Fruit fly (Drosophila melanogaster) whole organism, embryonic: ENCODE results near the gene Rtnl1.
A peak's percentile ranks its signal among the peaks of the same experiment; 100 is the strongest.

ENCODE experiments used
- Antp ChIP-seq: fragments of 200-800 bp; sonication (Bioruptor generic); optimal IDR thresholded peaks from 3 replicates; lab custom pipeline; 2016; ENCODE audit warnings: missing biosample characterization, missing genetic modification characterization
- Blimp-1 ChIP-seq: fragments of 200-800 bp; sonication (Bioruptor generic); optimal IDR thresholded peaks from 3 replicates; lab custom pipeline; 2018; ENCODE audit warnings: missing biosample characterization, missing genetic modification characterization, mild to moderate bottlenecking, moderate library complexity, missing genetic modification reagents
- CG11085 ChIP-seq: fragments of 200-800 bp; sonication (Bioruptor generic); IDR thresholded peaks from 2 replicates; pipeline ENCODE4 v1.3.6; 2022; ENCODE audit warnings: missing biosample characterization, missing genetic modification characterization
- CG11247 ChIP-seq: fragments of 200-800 bp; sonication (Bioruptor generic); IDR thresholded peaks from 2 replicates; pipeline ENCODE4 v1.3.6; 2022; ENCODE audit warnings: missing biosample characterization, missing genetic modification characterization
- CG11398 ChIP-seq: fragments of 200-800 bp; sonication (Bioruptor generic); optimal IDR thresholded peaks from 2 replicates; lab custom pipeline; 2016; ENCODE audit warnings: missing biosample characterization, missing genetic modification characterization
- CG12155 ChIP-seq: fragments of 200-800 bp; sonication (Bioruptor generic); optimal IDR thresholded peaks from 3 replicates; lab custom pipeline; 2016; ENCODE audit warnings: missing biosample characterization, missing genetic modification characterization
- CG13424 ChIP-seq: fragments of 200-800 bp; sonication (Bioruptor generic); optimal IDR thresholded peaks from 2 replicates; lab custom pipeline; 2019; ENCODE audit warnings: missing biosample characterization, mild to moderate bottlenecking, missing genetic modification characterization, moderate library complexity
- CG14014 ChIP-seq: fragments of 200-800 bp; sonication (Bioruptor generic); IDR thresholded peaks from 2 replicates; pipeline ENCODE4 v1.3.6; 2022; ENCODE audit warnings: missing biosample characterization, missing genetic modification characterization
- CG15601 ChIP-seq: fragments of 200-800 bp; sonication (Bioruptor generic); optimal IDR thresholded peaks from 3 replicates; lab custom pipeline; 2019; ENCODE audit warnings: missing biosample characterization, mild to moderate bottlenecking, missing genetic modification characterization, moderate library complexity
- CG16779 ChIP-seq: fragments of 200-800 bp; sonication (Bioruptor generic); IDR thresholded peaks from 2 replicates; pipeline ENCODE4 v1.3.6; 2022; ENCODE audit warnings: missing biosample characterization, missing genetic modification characterization
- CG17186 ChIP-seq: fragments of 200-800 bp; sonication (Bioruptor generic); optimal IDR thresholded peaks from 3 replicates; lab custom pipeline; 2017; ENCODE audit warnings: missing biosample characterization, missing genetic modification reagents, missing genetic modification characterization
- CG17361 ChIP-seq: fragments of 200-800 bp; sonication (Bioruptor generic); IDR thresholded peaks from 3 replicates; pipeline ENCODE4 v1.3.6; 2022; ENCODE audit warnings: missing biosample characterization, missing genetic modification characterization
- CG1792 ChIP-seq: fragments of 200-800 bp; sonication (Bioruptor generic); optimal IDR thresholded peaks from 2 replicates; lab custom pipeline; 2016; ENCODE audit warnings: missing biosample characterization, missing genetic modification characterization
- CG31441 ChIP-seq: fragments of 200-800 bp; sonication (Bioruptor generic); IDR thresholded peaks from 2 replicates; pipeline ENCODE4 v1.3.6; 2022; ENCODE audit warnings: missing biosample characterization, missing genetic modification characterization
- CG33213 ChIP-seq: fragments of 200-800 bp; sonication (Bioruptor generic); optimal IDR thresholded peaks from 3 replicates; lab custom pipeline; 2016; ENCODE audit warnings: missing biosample characterization, missing genetic modification characterization
- CG3407 ChIP-seq: fragments of 200-800 bp; sonication (Bioruptor generic); optimal IDR thresholded peaks from 2 replicates; lab custom pipeline; 2018; ENCODE audit warnings: missing biosample characterization, mild to moderate bottlenecking, missing genetic modification characterization
- CG3847 ChIP-seq: fragments of 200-800 bp; sonication (Bioruptor generic); IDR thresholded peaks from 2 replicates; pipeline ENCODE4 v1.3.6; 2022; ENCODE audit warnings: missing biosample characterization, missing genetic modification characterization
- CG4424 ChIP-seq: fragments of 200-800 bp; sonication (Bioruptor generic); optimal IDR thresholded peaks from 3 replicates; lab custom pipeline; 2016; ENCODE audit warnings: missing biosample characterization, missing genetic modification characterization
- CG5180 ChIP-seq: fragments of 200-800 bp; sonication (Bioruptor generic); optimal IDR thresholded peaks from 3 replicates; lab custom pipeline; 2017; ENCODE audit warnings: missing biosample characterization, missing genetic modification characterization, mild to moderate bottlenecking, moderate library complexity, missing genetic modification reagents
- CG5245 ChIP-seq: fragments of 200-800 bp; sonication (Bioruptor generic); optimal IDR thresholded peaks from 3 replicates; lab custom pipeline; 2016; ENCODE audit warnings: missing biosample characterization, missing genetic modification characterization
- CG6791 ChIP-seq: fragments of 200-800 bp; sonication (Bioruptor generic); IDR thresholded peaks from 3 replicates; pipeline ENCODE4 v1.3.6; 2022; ENCODE audit warnings: missing biosample characterization, missing genetic modification characterization; ENCODE audit not compliant: partially characterized antibody
- CG7839 ChIP-seq: fragments of 200-800 bp; sonication (Bioruptor generic); optimal IDR thresholded peaks from 3 replicates; lab custom pipeline; 2018; ENCODE audit warnings: missing biosample characterization, mild to moderate bottlenecking, missing genetic modification characterization, moderate library complexity
- CG9932 ChIP-seq: fragments of 200-800 bp; sonication (Bioruptor generic); IDR thresholded peaks from 2 replicates; pipeline ENCODE4 v1.3.6; 2022; ENCODE audit warnings: missing biosample characterization, missing genetic modification characterization
- CoRest ChIP-seq: fragments of 200-800 bp; sonication (Bioruptor generic); optimal IDR thresholded peaks from 3 replicates; lab custom pipeline; 2018; ENCODE audit warnings: missing biosample characterization, mild to moderate bottlenecking, missing genetic modification characterization, moderate library complexity
- Dip3 ChIP-seq: fragments of 200-800 bp; sonication (Bioruptor generic); optimal IDR thresholded peaks from 3 replicates; lab custom pipeline; 2016; ENCODE audit warnings: missing biosample characterization, missing genetic modification characterization
- Drgx ChIP-seq: fragments of 200-800 bp; sonication (Bioruptor generic); IDR thresholded peaks from 2 replicates; pipeline ENCODE4 v1.3.6; 2022; ENCODE audit warnings: missing biosample characterization, missing genetic modification characterization
- ERR ChIP-seq: fragments of 200-800 bp; sonication (Bioruptor generic); optimal IDR thresholded peaks from 2 replicates; lab custom pipeline; 2016; ENCODE audit warnings: missing biosample characterization, missing genetic modification characterization
- Fer1 ChIP-seq: fragments of 200-800 bp; sonication (Bioruptor generic); optimal IDR thresholded peaks from 2 replicates; lab custom pipeline; 2017; ENCODE audit warnings: missing biosample characterization, mild to moderate bottlenecking, missing genetic modification characterization
- Fer2 ChIP-seq: fragments of 200-800 bp; sonication (Bioruptor generic); optimal IDR thresholded peaks from 2 replicates; lab custom pipeline; 2018; ENCODE audit warnings: missing biosample characterization, mild to moderate bottlenecking, missing genetic modification characterization, moderate library complexity
- Gsc ChIP-seq: fragments of 200-800 bp; sonication (Bioruptor generic); IDR thresholded peaks from 2 replicates; pipeline ENCODE4 v1.3.6; 2022; ENCODE audit warnings: missing biosample characterization, missing genetic modification characterization
- HLH4C ChIP-seq: fragments of 200-800 bp; sonication (Bioruptor generic); IDR thresholded peaks from 3 replicates; pipeline ENCODE4 v1.3.6; 2022; ENCODE audit warnings: missing biosample characterization, missing genetic modification characterization; ENCODE audit not compliant: partially characterized antibody
- Hand ChIP-seq: fragments of 200-800 bp; sonication (Bioruptor generic); optimal IDR thresholded peaks from 2 replicates; lab custom pipeline; 2017; ENCODE audit warnings: mild to moderate bottlenecking, missing biosample characterization, missing genetic modification reagents, missing genetic modification characterization
- MESR4 ChIP-seq: fragments of 200-800 bp; sonication (Bioruptor generic); optimal IDR thresholded peaks from 2 replicates; lab custom pipeline; 2018; ENCODE audit warnings: missing biosample characterization, mild to moderate bottlenecking, missing genetic modification characterization, moderate library complexity
- MTF-1 ChIP-seq: fragments of 200-800 bp; sonication (Bioruptor generic); optimal IDR thresholded peaks from 2 replicates; lab custom pipeline; 2018; ENCODE audit warnings: missing biosample characterization, mild to moderate bottlenecking, missing genetic modification characterization, borderline replicate concordance
- NC2α ChIP-seq: fragments of 200-800 bp; sonication (Bioruptor generic); optimal IDR thresholded peaks from 2 replicates; lab custom pipeline; 2016; ENCODE audit warnings: missing biosample characterization, missing genetic modification characterization
- Pdp1 ChIP-seq, 2 experiments: fragments of 200-800 bp; sonication (Bioruptor generic); optimal IDR thresholded peaks; 3 replicates each; lab custom pipeline; 2016; ENCODE audit warnings: missing biosample characterization in 2 of 2, missing genetic modification characterization in 2 of 2, mild to moderate bottlenecking in 1 of 2, moderate library complexity in 1 of 2
- Ssrp ChIP-seq: fragments of 200-800 bp; sonication (Bioruptor generic); optimal IDR thresholded peaks from 2 replicates; lab custom pipeline; 2018; ENCODE audit warnings: missing biosample characterization, mild to moderate bottlenecking, missing genetic modification characterization, moderate library complexity
- Xrp1 ChIP-seq: fragments of 200-800 bp; sonication (Bioruptor generic); IDR thresholded peaks from 2 replicates; pipeline ENCODE4 v1.3.6; 2022; ENCODE audit warnings: missing biosample characterization, missing genetic modification characterization
- caup ChIP-seq: fragments of 200-800 bp; sonication (Bioruptor generic); optimal IDR thresholded peaks from 3 replicates; lab custom pipeline; 2017; ENCODE audit warnings: missing biosample characterization, mild to moderate bottlenecking, missing genetic modification characterization, moderate library complexity; ENCODE audit not compliant: severe bottlenecking
- chn ChIP-seq: fragments of 200-800 bp; sonication (Bioruptor generic); optimal IDR thresholded peaks from 2 replicates; lab custom pipeline; 2016; ENCODE audit warnings: missing biosample characterization, missing genetic modification characterization
- exex ChIP-seq: fragments of 200-800 bp; sonication (Bioruptor generic); optimal IDR thresholded peaks from 4 replicates; lab custom pipeline; 2018; ENCODE audit warnings: missing biosample characterization, mild to moderate bottlenecking, missing genetic modification characterization, moderate library complexity
- gcm ChIP-seq: fragments of 200-800 bp; sonication (Bioruptor generic); optimal IDR thresholded peaks from 2 replicates; lab custom pipeline; 2019; ENCODE audit warnings: missing biosample characterization, mild to moderate bottlenecking, missing genetic modification characterization, moderate library complexity
- gsb ChIP-seq: fragments of 200-800 bp; sonication (Bioruptor generic); IDR thresholded peaks from 2 replicates; pipeline ENCODE4 v1.3.6; 2022; ENCODE audit warnings: missing biosample characterization, missing genetic modification characterization
- ken ChIP-seq: fragments of 200-800 bp; sonication (Bioruptor generic); IDR thresholded peaks from 3 replicates; pipeline ENCODE4 v1.3.6; 2022; ENCODE audit warnings: missing biosample characterization, missing genetic modification characterization
- luna ChIP-seq: fragments of 200-800 bp; sonication (Bioruptor generic); optimal IDR thresholded peaks from 2 replicates; lab custom pipeline; 2016; ENCODE audit warnings: missing biosample characterization, missing genetic modification characterization
- nau ChIP-seq: fragments of 200-800 bp; sonication (Bioruptor generic); optimal IDR thresholded peaks from 3 replicates; lab custom pipeline; 2017; ENCODE audit warnings: missing biosample characterization, mild to moderate bottlenecking, missing genetic modification characterization, missing genetic modification reagents
- nom ChIP-seq: fragments of 200-800 bp; sonication (Bioruptor generic); optimal IDR thresholded peaks from 2 replicates; lab custom pipeline; 2017; ENCODE audit warnings: missing biosample characterization, missing genetic modification characterization, mild to moderate bottlenecking, moderate library complexity, missing genetic modification reagents
- pb ChIP-seq: fragments of 200-800 bp; sonication (Bioruptor generic); optimal IDR thresholded peaks from 3 replicates; lab custom pipeline; 2016; ENCODE audit warnings: missing biosample characterization, missing genetic modification characterization
- psq ChIP-seq: fragments of 200-800 bp; sonication (Bioruptor generic); optimal IDR thresholded peaks from 2 replicates; lab custom pipeline; 2017; ENCODE audit warnings: missing biosample characterization, missing genetic modification characterization
- so ChIP-seq: fragments of 200-800 bp; sonication (Bioruptor generic); IDR thresholded peaks from 3 replicates; pipeline ENCODE4 v1.3.6; 2022; ENCODE audit warnings: missing biosample characterization, missing genetic modification characterization
- tll ChIP-seq, 2 experiments: fragments of 200-800 bp in 1 of 2; fragments of >200 bp in 1 of 2; sonication (Bioruptor generic) in 1 of 2; optimal IDR thresholded peaks; 2 replicates each; lab custom pipeline; 2017 to 2019; ENCODE audit warnings: missing biosample characterization in 2 of 2, missing genetic modification characterization in 2 of 2, mild to moderate bottlenecking in 1 of 2, moderate library complexity in 1 of 2

The Rtnl1 gene

DNA sequence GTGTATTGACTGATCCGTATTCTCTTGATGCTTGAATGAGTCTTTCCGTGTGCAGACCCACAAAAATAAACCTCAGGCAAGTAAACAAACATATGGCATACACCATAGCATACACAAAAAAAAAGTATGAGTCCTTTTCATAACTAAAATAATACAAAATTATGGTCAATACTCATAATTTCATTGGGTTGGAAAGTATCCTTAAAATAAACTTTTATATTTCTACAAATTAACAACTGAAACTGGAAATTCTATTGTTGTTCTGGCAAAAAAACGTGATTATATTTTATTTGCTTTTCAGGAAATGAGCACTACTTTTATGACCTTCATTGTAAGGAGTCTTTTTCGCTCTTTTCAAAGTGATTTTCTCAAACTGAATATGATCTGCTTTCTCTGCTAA, 32.6 kb upstream of the Rtnl1 start (continued):
- TF ChIP-seq CG31441 (GFP tag; lab: Robert Waterston, UW) (peak; percentile 41; the same call in 1 of the 2 replicates), NC2α (GFP tag; lab: Kevin White, UChicago) (no peak), CG6791 (GFP tag; lab: Robert Waterston, UW) (no peak), Dip3 (GFP tag; lab: Kevin White, UChicago) (no peak), CG17361 (GFP tag; lab: Robert Waterston, UW) (peak; percentile 53; the same call in 2 of the 3 replicates), CG14014 (GFP tag; lab: Robert Waterston, UW) (no peak), CG1792 (GFP tag; lab: Kevin White, UChicago) (no peak), CG11398 (GFP tag; lab: Kevin White, UChicago) (no peak), CG5245 (no peak), HLH4C (GFP tag; lab: Robert Waterston, UW) (no peak), CG7839 (tag; lab: Kevin White, UChicago) (peak; percentile 43), CG15601 (tag; lab: Kevin White, UChicago) (no peak), caup (GFP tag; lab: Kevin White, UChicago) (no peak), Gsc (GFP tag; lab: Robert Waterston, UW) (no peak), nom (GFP tag; lab: Kevin White, UChicago) (no peak), Antp (GFP tag; lab: Kevin White, UChicago) (no peak), tll (GFP tag; optimal IDR thresholded peaks at IDR 0.05; lab: Kevin White, UChicago) (no peak), CG17186 (GFP tag; lab: Kevin White, UChicago) (no peak), CG13424 (tag; lab: Kevin White, UChicago) (peak; percentile 36), CG16779 (GFP tag; lab: Robert Waterston, UW) (no peak), gcm (GFP tag; lab: Kevin White, UChicago) (no peak), CoRest (tag; lab: Kevin White, UChicago) (peak; percentile 54), MTF-1 (GFP tag; lab: Kevin White, UChicago) (no peak), CG5180 (no peak), ERR (GFP tag; lab: Kevin White, UChicago) (no peak), CG4424 (no peak), pb (GFP tag; lab: Kevin White, UChicago) (no peak), nau (no peak), Drgx (GFP tag; lab: Robert Waterston, UW) (no peak), psq (GFP tag; lab: Kevin White, UChicago) (no peak), CG12155 (GFP tag; lab: Kevin White, UChicago) (no peak), CG3847 (GFP tag; lab: Robert Waterston, UW) (no peak), CG33213 (GFP tag; lab: Kevin White, UChicago) (no peak), Blimp-1 (GFP tag; lab: Kevin White, UChicago) (no peak), CG3407 (GFP tag; lab: Kevin White, UChicago) (no peak), luna (GFP tag; lab: Kevin White, UChicago) (no peak), Xrp1 (peak; percentile 53; the same call in 1 of the 2 replicates), Fer2 (no peak), exex (tag; lab: Kevin White, UChicago) (no peak), ken (GFP tag; lab: Robert Waterston, UW) (peak; percentile 32; the same call in 1 of the 3 replicates), Ssrp (tag; lab: Kevin White, UChicago) (peak; percentile 46), chn (GFP tag; lab: Kevin White, UChicago) (no peak), gsb (no peak), CG11247 (GFP tag; lab: Robert Waterston, UW) (no peak), MESR4 (GFP tag; lab: Kevin White, UChicago) (no peak), so (GFP tag; lab: Robert Waterston, UW) (no peak), Fer1 (GFP tag; lab: Kevin White, UChicago) (peak; percentile 0), Pdp1 (GFP tag; optimal IDR thresholded peaks at IDR 0.05; lab: Kevin White, UChicago) (peak in 1 of 2 experiments; percentile 6), CG9932 (GFP tag; lab: Robert Waterston, UW) (no peak), Hand (no peak), CG11085 (GFP tag; lab: Robert Waterston, UW) (no peak)
